Worm (Caenorhabditis elegans) whole organism, L4/young adult: ENCODE data around the gene K08F4.12.

ENCODE experiments used
- W03F9.2 ChIP-seq: fragments of 150-350 bp; optimal IDR thresholded peaks from 2 replicates; lab custom pipeline; 2014; ENCODE audit warnings: missing biosample characterization, missing genetic modification characterization
- dao-5 ChIP-seq: sonication (generic microtip); optimal IDR thresholded peaks from 2 replicates; lab custom pipeline; 2016; ENCODE audit warnings: missing genotype, missing genetic modification characterization, moderate library complexity, missing compliant biosample characterization
- him-1 ChIP-seq: sonication (generic microtip); optimal IDR thresholded peaks from 2 replicates; lab custom pipeline; 2016; ENCODE audit warnings: missing genotype, missing genetic modification reagents, missing genetic modification characterization, missing compliant biosample characterization

- TF ChIP-seq him-1 (tag; lab: Kevin White, UChicago) (no peak), dao-5 (tag; lab: Kevin White, UChicago) (no peak), W03F9.2 (tag; lab: Kevin White, UChicago) (no peak)
Observed at ce11 chrIV:10110417-10110816, 27.5 kb upstream of the K08F4.12 start, which contains the start of gene egl-38.
